Fruit fly (Drosophila melanogaster) whole organism, wandering third instar larva: ENCODE results near the gene CG13654.

Experiments
- Abd-B ChIP-seq: fragments of >200 bp; optimal IDR thresholded peaks from 2 replicates; lab custom pipeline; 2017; ENCODE audit warnings: missing biosample characterization, missing genetic modification characterization
- CG32264 ChIP-seq: fragments of 200-800 bp; sonication (Bioruptor generic); optimal IDR thresholded peaks from 2 replicates; lab custom pipeline; 2016; ENCODE audit warnings: missing biosample characterization, missing genetic modification characterization
- CG9705 ChIP-seq: fragments of 200-800 bp; sonication (Bioruptor generic); optimal IDR thresholded peaks from 2 replicates; lab custom pipeline; 2018; ENCODE audit warnings: missing biosample characterization, mild to moderate bottlenecking, missing genetic modification characterization
- CrebA ChIP-seq: fragments of 200-800 bp; sonication (Bioruptor generic); optimal IDR thresholded peaks from 2 replicates; lab custom pipeline; 2016; ENCODE audit warnings: missing biosample characterization, mild to moderate bottlenecking, missing genetic modification characterization, borderline replicate concordance
- Dif ChIP-seq: fragments of 200-275, 200-300 bp; sonication (Bioruptor generic); optimal IDR thresholded peaks from 2 replicates; lab custom pipeline; 2018; ENCODE audit warnings: missing biosample characterization, missing genetic modification characterization; ENCODE audit not compliant: partially characterized antibody
- GATAd ChIP-seq: sonication (Bioruptor generic); optimal IDR thresholded peaks from 2 replicates; lab custom pipeline; 2016; ENCODE audit warnings: missing biosample characterization, missing genetic modification characterization
- HLH106 ChIP-seq: fragments of 200-800 bp; optimal IDR thresholded peaks from 3 replicates; lab custom pipeline; 2019; ENCODE audit warnings: missing biosample characterization, mild to moderate bottlenecking, missing genetic modification characterization, moderate library complexity
- Hnf4 ChIP-seq: fragments of 200-800 bp; sonication (Bioruptor generic); optimal IDR thresholded peaks from 2 replicates; lab custom pipeline; 2016; ENCODE audit warnings: missing biosample characterization, mild to moderate bottlenecking, missing genetic modification characterization
- Hr78 ChIP-seq: fragments of >200 bp; optimal IDR thresholded peaks from 2 replicates; lab custom pipeline; 2017; ENCODE audit warnings: missing biosample characterization, missing genetic modification characterization
- Hr83 ChIP-seq: fragments of 200-300 bp; sonication (Bioruptor generic); optimal IDR thresholded peaks from 2 replicates; lab custom pipeline; 2016; ENCODE audit warnings: missing biosample characterization, mild to moderate bottlenecking, missing genetic modification characterization, moderate library complexity; ENCODE audit not compliant: poor library complexity, severe bottlenecking
- Jra ChIP-seq: sonication (Bioruptor generic); optimal IDR thresholded peaks from 2 replicates; lab custom pipeline; 2016; ENCODE audit warnings: missing biosample characterization, missing genetic modification characterization
- Mio ChIP-seq: sonication (Bioruptor generic); optimal IDR thresholded peaks from 2 replicates; lab custom pipeline; 2016; ENCODE audit warnings: missing biosample characterization, missing genetic modification characterization
- Myc ChIP-seq: fragments of >200 bp; optimal IDR thresholded peaks from 2 replicates; lab custom pipeline; 2017
- N ChIP-seq: fragments of >200 bp; optimal IDR thresholded peaks from 2 replicates; lab custom pipeline; 2018; ENCODE audit warnings: missing biosample characterization, missing external identifiers, missing genetic modification characterization
- OdsH ChIP-seq: fragments of 200-800 bp; sonication (Bioruptor generic); optimal IDR thresholded peaks from 2 replicates; lab custom pipeline; 2016; ENCODE audit warnings: missing biosample characterization, mild to moderate bottlenecking, missing genetic modification characterization
- Rel ChIP-seq, 2 experiments: fragments of 200-800 bp; sonication (Bioruptor generic) in 1 of 2; optimal IDR thresholded peaks; 2 replicates in 1 of 2; 3 replicates in 1 of 2; lab custom pipeline; 2016 to 2019; ENCODE audit warnings: mild to moderate bottlenecking in 2 of 2, missing biosample characterization in 2 of 2, missing genetic modification characterization in 2 of 2, moderate library complexity in 1 of 2
- Sp1 ChIP-seq: fragments of 200-800 bp; sonication (Bioruptor generic); optimal IDR thresholded peaks from 3 replicates; lab custom pipeline; 2019; ENCODE audit warnings: missing biosample characterization, mild to moderate bottlenecking, missing genetic modification characterization, moderate library complexity
- Vsx2 ChIP-seq: fragments of 200-300, 225-300 bp; sonication (Bioruptor generic); optimal IDR thresholded peaks from 2 replicates; lab custom pipeline; 2018; ENCODE audit warnings: missing biosample characterization, missing genetic modification characterization; ENCODE audit not compliant: partially characterized antibody
- br ChIP-seq: fragments of 200-800 bp; sonication (Bioruptor generic); optimal IDR thresholded peaks from 2 replicates; lab custom pipeline; 2016; ENCODE audit warnings: missing biosample characterization, missing genetic modification characterization
- brk ChIP-seq: fragments of 200-800 bp; sonication (Bioruptor generic); optimal IDR thresholded peaks from 2 replicates; lab custom pipeline; 2016; ENCODE audit warnings: missing biosample characterization, mild to moderate bottlenecking, missing genetic modification characterization
- dl ChIP-seq, 2 experiments: fragments of 175-275, 200-275 bp in 1 of 2; fragments of 200-275 bp in 1 of 2; sonication (Bioruptor generic); optimal IDR thresholded peaks; lab custom pipeline; 2018; ENCODE audit warnings: mild to moderate bottlenecking in 2 of 2, missing biosample characterization in 2 of 2, missing genetic modification characterization in 2 of 2, moderate library complexity in 2 of 2; ENCODE audit not compliant: partially characterized antibody in 2 of 2, insufficient read depth in 1 of 2
- dmrt93B ChIP-seq: fragments of 200-800 bp; sonication (Bioruptor generic); optimal IDR thresholded peaks from 2 replicates; lab custom pipeline; 2018; ENCODE audit warnings: missing biosample characterization, mild to moderate bottlenecking, missing genetic modification characterization
- ey ChIP-seq: fragments of 200-800 bp; sonication (Bioruptor generic); optimal IDR thresholded peaks from 2 replicates; lab custom pipeline; 2016; ENCODE audit warnings: missing biosample characterization, missing genetic modification characterization
- foxo ChIP-seq, 2 experiments: fragments of 200-800 bp; sonication (Bioruptor generic); optimal IDR thresholded peaks; 2 replicates in 1 of 2; 3 replicates in 1 of 2; lab custom pipeline; 2016 to 2017; ENCODE audit warnings: missing biosample characterization in 2 of 2, missing genetic modification characterization in 2 of 2
- fru ChIP-seq: fragments of 200-800 bp; sonication (Bioruptor generic); optimal IDR thresholded peaks from 3 replicates; lab custom pipeline; 2016; ENCODE audit warnings: missing biosample characterization, mild to moderate bottlenecking, missing genetic modification characterization
- h ChIP-seq: fragments of 200-800 bp; sonication (Bioruptor generic); optimal IDR thresholded peaks from 3 replicates; lab custom pipeline; 2016; ENCODE audit warnings: missing biosample characterization, mild to moderate bottlenecking, missing genetic modification characterization
- jim ChIP-seq: fragments of 175-275, 200-325 bp; sonication (Bioruptor generic); optimal IDR thresholded peaks from 2 replicates; lab custom pipeline; 2016; ENCODE audit warnings: missing biosample characterization, mild to moderate bottlenecking, missing genetic modification characterization
- lola ChIP-seq: fragments of >200 bp; optimal IDR thresholded peaks from 2 replicates; lab custom pipeline; 2017; ENCODE audit warnings: missing biosample characterization, missing genetic modification characterization
- psq ChIP-seq: fragments of 200-800 bp; sonication (Bioruptor generic); optimal IDR thresholded peaks from 3 replicates; lab custom pipeline; 2017; ENCODE audit warnings: missing biosample characterization, mild to moderate bottlenecking, missing genetic modification characterization, moderate library complexity
- rgr ChIP-seq: fragments of 200-800 bp; sonication (Bioruptor generic); optimal IDR thresholded peaks from 3 replicates; lab custom pipeline; 2016; ENCODE audit warnings: missing biosample characterization, mild to moderate bottlenecking, missing genetic modification characterization
- sage ChIP-seq: fragments of 200-800 bp; sonication (Bioruptor generic); optimal IDR thresholded peaks from 2 replicates; lab custom pipeline; 2016; ENCODE audit warnings: missing biosample characterization, mild to moderate bottlenecking, missing genetic modification characterization
- sv ChIP-seq: fragments of 200-800 bp; sonication (Bioruptor generic); optimal IDR thresholded peaks from 3 replicates; lab custom pipeline; 2016; ENCODE audit warnings: missing biosample characterization, missing genetic modification characterization
- tai ChIP-seq: sonication (Bioruptor generic); optimal IDR thresholded peaks from 2 replicates; lab custom pipeline; 2016; ENCODE audit warnings: missing biosample characterization, missing genetic modification characterization
- usp ChIP-seq: fragments of >200 bp; optimal IDR thresholded peaks from 2 replicates; lab custom pipeline; 2017; ENCODE audit warnings: missing biosample characterization, missing genetic modification characterization
- woc ChIP-seq: sonication (Bioruptor generic); optimal IDR thresholded peaks from 2 replicates; lab custom pipeline; 2016; ENCODE audit warnings: missing biosample characterization, mild to moderate bottlenecking, missing genetic modification characterization

CG13654 gene

DNA sequence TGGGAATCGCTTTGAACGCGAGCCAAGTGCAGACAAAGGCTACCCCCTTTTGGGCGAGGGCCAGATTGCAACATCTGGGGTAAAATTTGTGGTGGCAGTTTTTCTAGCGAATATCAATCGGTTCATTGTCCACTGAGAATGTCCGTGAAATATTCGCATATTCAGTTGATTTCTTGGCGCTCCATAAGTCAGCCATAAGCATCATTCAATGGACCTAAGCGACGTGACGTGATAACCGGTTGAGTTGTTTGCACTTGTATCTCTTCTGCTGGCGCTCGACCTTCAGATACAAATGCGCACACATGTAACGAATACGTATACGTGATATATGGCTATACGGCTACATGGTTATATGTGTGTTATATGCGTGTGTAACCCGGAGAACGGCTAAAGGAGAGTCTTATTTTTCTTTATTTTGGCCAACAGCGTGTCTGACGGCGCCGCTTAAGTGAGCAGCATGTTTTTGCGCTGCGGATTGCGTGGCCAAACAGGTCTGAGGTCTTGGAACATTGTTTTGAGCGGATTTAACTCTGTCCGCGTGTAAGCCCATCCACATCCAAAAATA lies 5.9 kb downstream of the CG13654 start:
- TF ChIP-seq brk (GFP tag; lab: Kevin White, UChicago) (peak; percentile 2), CG32264 (GFP tag; lab: Kevin White, UChicago) (no peak), usp (GFP tag; lab: Kevin White, UChicago) (no peak), h (no peak), Dif (GFP tag; lab: Kevin White, UChicago) (peak; percentile 2), woc (GFP tag; lab: Kevin White, UChicago) (no peak), br (GFP tag; lab: Kevin White, UChicago) (peak; percentile 24), CrebA (GFP tag; lab: Kevin White, UChicago) (peak; percentile 4), fru (GFP tag; lab: Kevin White, UChicago) (peak; percentile 9), Rel (GFP tag; optimal IDR thresholded peaks at IDR 0.05; lab: Kevin White, UChicago) (no peak), Rel (tag; optimal IDR thresholded peaks at IDR 0.05; lab: Kevin White, UChicago) (no peak), dmrt93B (GFP tag; lab: Kevin White, UChicago) (no peak), Sp1 (peak; percentile 2), ey (no peak), Mio (GFP tag; lab: Kevin White, UChicago) (no peak), HLH106 (tag; lab: Kevin White, UChicago) (no peak), sage (no peak)

DNA sequence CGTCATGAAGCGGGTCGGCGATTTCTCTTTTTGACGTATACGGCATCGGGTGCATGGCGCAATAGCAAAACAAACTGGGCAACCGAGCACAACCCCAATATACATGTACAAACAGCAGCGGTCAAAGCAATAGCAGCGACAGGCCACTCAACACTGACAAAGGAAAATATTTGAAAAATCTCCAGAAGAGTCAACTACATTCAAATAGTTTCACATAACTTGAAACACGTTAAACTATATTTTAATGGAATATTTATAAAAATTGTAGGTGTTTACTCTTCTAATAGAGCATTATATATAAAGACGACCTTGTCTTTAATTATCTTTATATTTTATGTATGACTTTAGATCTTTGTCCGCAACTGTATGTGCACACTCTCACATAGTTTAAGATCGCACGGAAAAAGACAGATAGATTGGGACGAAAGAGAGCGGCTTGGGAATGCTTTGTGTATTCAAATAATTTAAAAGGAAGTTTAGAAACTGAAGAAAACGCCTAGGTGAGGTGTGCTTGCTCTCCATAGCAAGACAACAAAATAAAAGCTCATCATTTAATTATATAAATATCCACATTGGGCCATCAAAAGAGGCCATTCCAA lies 7.9 kb downstream of the CG13654 start:
- TF ChIP-seq sage (peak; percentile 38), OdsH (GFP tag; lab: Kevin White, UChicago) (peak; percentile 75), foxo (GFP tag; optimal IDR thresholded peaks at IDR 0.05; lab: Kevin White, UChicago) (peak in 1 of 2 experiments; percentile 78), Myc (lab: Kevin White, UChicago) (no peak), brk (GFP tag; lab: Kevin White, UChicago) (peak; percentile 15), Jra (GFP tag; lab: Kevin White, UChicago) (no peak), sv (peak; percentile 63), HLH106 (tag; lab: Kevin White, UChicago) (peak; percentile 71), jim (GFP tag; lab: Kevin White, UChicago) (no peak), psq (peak; percentile 65), h (peak; percentile 71), CrebA (GFP tag; lab: Kevin White, UChicago) (no peak), Hr78 (GFP tag; lab: Kevin White, UChicago) (no peak), lola (no peak), dmrt93B (GFP tag; lab: Kevin White, UChicago) (peak; percentile 45), tai (GFP tag; lab: Kevin White, UChicago) (peak; percentile 20), woc (GFP tag; lab: Kevin White, UChicago) (peak; percentile 43), Hnf4 (peak; percentile 63), CG9705 (GFP tag; lab: Kevin White, UChicago) (no peak), rgr (GFP tag; lab: Kevin White, UChicago) (peak; percentile 78), CG32264 (GFP tag; lab: Kevin White, UChicago) (peak; percentile 4), ey (peak; percentile 64), Abd-B (GFP tag; lab: Kevin White, UChicago) (no peak), fru (GFP tag; lab: Kevin White, UChicago) (peak; percentile 75), br (GFP tag; lab: Kevin White, UChicago) (peak; percentile 50), Sp1 (peak; percentile 66)

DNA sequence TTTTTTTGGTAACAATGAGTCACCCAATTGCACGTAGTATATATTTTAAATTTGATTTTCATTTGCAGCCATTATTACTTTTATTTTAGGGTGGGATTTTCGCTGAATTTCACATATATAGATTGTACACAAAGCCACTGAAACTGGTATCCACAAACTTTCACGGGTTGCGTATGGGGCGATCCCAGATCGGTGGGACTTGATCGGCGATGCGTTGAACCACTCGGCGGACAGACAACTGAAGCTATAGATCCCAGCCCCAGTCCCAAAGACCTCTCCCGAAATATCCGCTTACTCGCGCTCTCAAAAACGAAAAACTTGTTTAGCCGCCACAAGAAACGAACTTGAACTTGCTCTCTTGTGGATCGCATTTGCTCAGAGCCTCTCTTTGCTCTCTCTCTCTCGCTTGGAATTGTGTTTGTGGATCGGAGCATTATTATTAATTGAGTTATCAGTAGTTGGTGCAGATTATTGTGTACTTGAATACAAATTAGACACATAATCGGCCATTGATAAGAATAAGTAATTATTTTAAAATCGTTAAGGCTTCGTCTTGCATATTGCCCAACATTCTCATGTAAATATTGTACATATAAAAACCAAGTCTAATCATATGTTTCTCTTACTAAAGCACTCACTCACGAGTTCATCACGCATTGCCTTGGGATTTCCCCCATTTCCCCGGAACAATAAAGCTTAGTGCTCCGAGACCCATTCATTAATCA lies 8.6 kb downstream of the CG13654 start, which contains the start of gene Cad96Ca:
Gene Cad96Ca, minus strand, starts transcription at position 242 of the 725 bp plus-strand sequence.
- peak; percentile 47 to 78 for TF ChIP-seq dl (GFP tag; optimal IDR thresholded peaks at IDR 0.05; lab: Kevin White, UChicago; ENCODE audit: insufficient read depth in 1 of 2, partially characterized antibody in 2 of 2)
- TF ChIP-seq tai (GFP tag; lab: Kevin White, UChicago) = no peak
- no peak for TF ChIP-seq OdsH (GFP tag; lab: Kevin White, UChicago)
- TF ChIP-seq woc (GFP tag; lab: Kevin White, UChicago) = no peak
- TF ChIP-seq CrebA (GFP tag; lab: Kevin White, UChicago) = no peak
- no peak for TF ChIP-seq usp (GFP tag; lab: Kevin White, UChicago)
- no peak for TF ChIP-seq GATAd (GFP tag; lab: Kevin White, UChicago)
- peak; percentile 21 for TF ChIP-seq Hr83 (GFP tag; lab: Kevin White, UChicago)
- peak; percentile 89 for TF ChIP-seq Dif (GFP tag; lab: Kevin White, UChicago)
- no peak for TF ChIP-seq N (GFP tag; lab: Kevin White, UChicago)
- no peak for TF ChIP-seq Mio (GFP tag; lab: Kevin White, UChicago)
- TF ChIP-seq Rel (GFP tag; optimal IDR thresholded peaks at IDR 0.05; lab: Kevin White, UChicago) = no peak
- peak; percentile 71 for TF ChIP-seq Rel (tag; optimal IDR thresholded peaks at IDR 0.05; lab: Kevin White, UChicago)
- TF ChIP-seq Vsx2 (GFP tag; lab: Kevin White, UChicago) = peak; percentile 85
